Fruit fly (Drosophila melanogaster): ENCODE measurements around the gene CG31659.

- TF ChIP-seq otp (GFP tag; IDR thresholded peaks at IDR 0.05): no peak
- no peak for TF ChIP-seq CG2712 (tag; optimal IDR thresholded peaks at IDR 0.05)
- no peak for TF ChIP-seq dysf (GFP tag; IDR thresholded peaks at IDR 0.05)
- TF ChIP-seq CG14667 (GFP tag; IDR thresholded peaks at IDR 0.05): no peak
- no peak for TF ChIP-seq Hand (GFP tag; optimal IDR thresholded peaks at IDR 0.05)
- TF ChIP-seq oc (tag; optimal IDR thresholded peaks at IDR 0.05): no peak
- TF ChIP-seq CG4820 (GFP tag; optimal IDR thresholded peaks at IDR 0.05): no peak
- TF ChIP-seq cad (GFP tag; optimal IDR thresholded peaks at IDR 0.05): no peak
- no peak for TF ChIP-seq CG1647 (GFP tag; optimal IDR thresholded peaks at IDR 0.05)
- TF ChIP-seq CG7556 (GFP tag; optimal IDR thresholded peaks at IDR 0.05): no peak
- no peak for TF ChIP-seq ems (GFP tag; optimal IDR thresholded peaks at IDR 0.05)
These were observed 3.8 kb downstream of the CG31659 start, which contains the start of gene CG5565 for dm6 chr2L:1355824-1356223.

Measured in whole organism, embryonic.